Fruit fly (Drosophila melanogaster) Kc167 (cell line): ENCODE measurements around the gene Setx.

ENCODE experiments used
- Myc ChIP-seq: fragments of >200 bp; optimal IDR thresholded peaks from 2 replicates; lab custom pipeline; 2017; ENCODE audit warnings: missing external identifiers
- Sin3A ChIP-seq: fragments of >200 bp; optimal IDR thresholded peaks from 2 replicates; lab custom pipeline; 2018; ENCODE audit warnings: missing external identifiers
- h ChIP-seq: fragments of >200 bp; optimal IDR thresholded peaks from 3 replicates; lab custom pipeline; 2018; ENCODE audit warnings: missing external identifiers
- insv ChIP-seq: fragments of >200 bp; optimal IDR thresholded peaks from 3 replicates; lab custom pipeline; 2018; ENCODE audit warnings: missing external identifiers
- psq ChIP-seq: fragments of >200 bp; optimal IDR thresholded peaks from 2 replicates; lab custom pipeline; 2017; ENCODE audit warnings: missing external identifiers
- ttk ChIP-seq: sonication (Bioruptor generic); optimal IDR thresholded peaks from 2 replicates; lab custom pipeline; 2017; ENCODE audit warnings: missing external identifiers

Setx gene

DNA sequence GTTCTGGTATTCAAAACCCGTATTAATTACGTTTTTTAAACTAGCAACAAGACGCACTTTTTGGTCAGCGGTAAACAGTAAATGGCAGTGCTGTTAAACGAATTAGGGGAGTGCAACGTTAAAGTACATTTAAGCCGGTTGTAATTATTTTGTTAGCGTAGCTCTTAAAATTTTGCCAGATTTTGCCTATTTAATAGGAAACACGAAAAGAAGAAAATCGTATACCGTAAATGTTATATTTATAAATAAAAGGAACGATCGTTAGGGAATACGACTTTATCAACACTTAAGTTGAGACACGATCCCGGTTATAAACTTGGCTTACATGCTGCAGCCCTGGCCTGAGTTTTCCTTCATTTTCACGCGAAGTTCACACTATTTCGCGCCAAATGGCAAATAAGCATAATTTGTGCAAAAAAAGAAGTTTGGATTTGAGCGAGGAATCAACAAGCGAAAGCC lies at the start of gene Setx, which contains the start of gene mus301:
Gene Setx (minus strand): TSS at position 51 of the 459 bp plus-strand sequence.
Gene mus301 (plus strand): TSS at position 361 of the 459 bp plus-strand sequence.
- no peak for TF ChIP-seq ttk (lab: Kevin White, UChicago)
- TF ChIP-seq Sin3A (lab: Kevin White, UChicago): no peak
- TF ChIP-seq Myc (lab: Kevin White, UChicago): no peak
- no peak for TF ChIP-seq h (lab: Kevin White, UChicago)
- TF ChIP-seq insv (lab: Kevin White, UChicago): no peak
- TF ChIP-seq psq: no peak

dm6 chr3L:8186627-8187396 lies 49.5 kb upstream of the Setx start, which contains the start of the genes ERR and Atg18a:
Gene ERR, minus strand, starts transcription at chr3L:8186671.
Gene Atg18a, plus strand, starts transcription at chr3L:8186857.
- no peak for TF ChIP-seq h (lab: Kevin White, UChicago)
- no peak for TF ChIP-seq psq
- no peak for TF ChIP-seq Myc (lab: Kevin White, UChicago)
- TF ChIP-seq insv (lab: Kevin White, UChicago): no peak
- TF ChIP-seq Sin3A (lab: Kevin White, UChicago): no peak
- TF ChIP-seq ttk (lab: Kevin White, UChicago): no peak

dm6 chr3L:8185263-8186227 lies 48.2 kb upstream of the Setx start:
- TF ChIP-seq Myc (lab: Kevin White, UChicago) (no peak), Sin3A (lab: Kevin White, UChicago) (no peak), psq (no peak), ttk (lab: Kevin White, UChicago) (no peak), insv (lab: Kevin White, UChicago) (no peak), h (lab: Kevin White, UChicago) (no peak)

DNA sequence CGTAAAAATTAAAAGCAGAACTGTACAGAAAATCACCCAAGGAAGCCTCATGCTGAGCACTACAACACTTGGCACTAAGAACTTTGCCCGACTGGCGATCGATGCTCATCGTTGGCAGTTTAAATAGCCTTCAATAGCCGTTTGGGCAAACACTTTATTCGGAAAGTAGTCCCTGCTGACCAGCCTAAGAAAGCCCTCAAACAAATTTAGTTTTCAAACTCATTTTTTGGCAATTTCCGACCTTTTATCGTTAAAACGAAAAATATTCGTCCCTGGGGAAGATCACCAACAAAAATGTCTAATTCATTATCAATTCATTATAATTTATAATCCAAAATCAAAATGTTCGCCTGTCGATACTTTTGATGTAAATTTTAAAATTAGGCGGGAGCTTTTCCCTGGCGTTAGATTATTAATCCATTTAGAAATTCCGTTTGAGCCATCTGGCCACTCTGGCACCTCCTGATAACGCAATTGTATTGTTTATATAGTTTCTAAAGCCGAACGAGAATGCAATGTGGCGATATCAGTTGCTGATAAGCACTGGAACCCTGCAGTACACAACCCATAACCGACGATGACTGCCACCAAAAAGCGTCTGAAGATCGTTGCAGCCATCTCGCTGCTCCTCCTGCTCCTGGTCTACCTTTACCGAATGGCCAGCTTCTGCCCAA lies 43.3 kb upstream of the Setx start, which contains the start of the genes mthl7 and Uxs:
Gene mthl7 (minus strand): TSS at position 51 of the 674 bp plus-strand sequence.
Gene Uxs (plus strand): TSS at position 460 of the 674 bp plus-strand sequence.
- TF ChIP-seq ttk (lab: Kevin White, UChicago) (no peak), h (lab: Kevin White, UChicago) (no peak), Sin3A (lab: Kevin White, UChicago) (no peak), Myc (lab: Kevin White, UChicago) (no peak), psq (no peak), insv (lab: Kevin White, UChicago) (no peak)

dm6 chr3L:8177795-8178564 lies 40.7 kb upstream of the Setx start, which contains the start of gene Nmt:
Gene Nmt, minus strand, starts transcription at chr3L:8178429.
- TF ChIP-seq Myc (lab: Kevin White, UChicago) (no peak), insv (lab: Kevin White, UChicago) (no peak), ttk (lab: Kevin White, UChicago) (no peak), psq (no peak)

DNA sequence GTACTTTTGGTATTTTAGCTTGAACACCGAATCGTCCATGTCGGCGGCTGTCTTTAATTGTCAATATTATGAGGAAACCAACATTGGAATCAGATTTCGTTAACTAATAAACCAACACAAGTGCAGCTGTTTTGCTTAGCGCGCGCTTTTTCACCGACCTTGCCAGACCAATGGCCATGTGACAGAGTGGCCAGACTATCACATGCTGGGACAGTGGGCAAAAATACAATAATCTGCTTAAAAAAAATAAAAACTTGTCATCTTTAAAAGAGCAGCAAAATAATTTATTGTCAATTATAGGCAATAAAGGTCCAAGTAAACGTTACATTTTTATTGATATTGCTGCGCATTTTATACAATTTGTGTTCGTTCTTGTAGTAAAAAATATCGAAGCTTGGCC lies 38.5 kb upstream of the Setx start, which contains the start of gene RecQ4:
Gene RecQ4 (minus strand): TSS at position 161 of the 400 bp plus-strand sequence.
- TF ChIP-seq h (lab: Kevin White, UChicago): no peak
- no peak for TF ChIP-seq insv (lab: Kevin White, UChicago)
- TF ChIP-seq ttk (lab: Kevin White, UChicago): no peak
- TF ChIP-seq Sin3A (lab: Kevin White, UChicago): no peak

dm6 chr3L:8165436-8165835 lies 28.1 kb upstream of the Setx start, which contains the start of gene CG13675:
Gene CG13675, minus strand, starts transcription at chr3L:8165518.
- TF ChIP-seq Sin3A (lab: Kevin White, UChicago) (no peak), h (lab: Kevin White, UChicago) (no peak), Myc (lab: Kevin White, UChicago) (no peak), ttk (lab: Kevin White, UChicago) (no peak), insv (lab: Kevin White, UChicago) (no peak), psq (no peak)

- TF ChIP-seq ttk (lab: Kevin White, UChicago): no peak
- no peak for TF ChIP-seq Sin3A (lab: Kevin White, UChicago)
- no peak for TF ChIP-seq Myc (lab: Kevin White, UChicago)
- TF ChIP-seq insv (lab: Kevin White, UChicago): no peak
- no peak for TF ChIP-seq psq
- TF ChIP-seq h (lab: Kevin White, UChicago): no peak
Observed at dm6 chr3L:8159724-8160422, 22.6 kb upstream of the Setx start, which contains the start of gene CG43886. Gene CG43886, minus strand, starts transcription at chr3L:8159774.

- TF ChIP-seq Myc (lab: Kevin White, UChicago): no peak
- no peak for TF ChIP-seq Sin3A (lab: Kevin White, UChicago)
- no peak for TF ChIP-seq ttk (lab: Kevin White, UChicago)
- no peak for TF ChIP-seq psq
- no peak for TF ChIP-seq insv (lab: Kevin White, UChicago)
- TF ChIP-seq h (lab: Kevin White, UChicago): no peak
Observed at dm6 chr3L:8158715-8159380, 21.6 kb upstream of the Setx start, which contains the start of gene CG42445. Gene CG42445, minus strand, starts transcription at chr3L:8158900.
